Fruit fly (Drosophila melanogaster): ENCODE results near the gene CG7565.

Gene CG7565

DNA sequence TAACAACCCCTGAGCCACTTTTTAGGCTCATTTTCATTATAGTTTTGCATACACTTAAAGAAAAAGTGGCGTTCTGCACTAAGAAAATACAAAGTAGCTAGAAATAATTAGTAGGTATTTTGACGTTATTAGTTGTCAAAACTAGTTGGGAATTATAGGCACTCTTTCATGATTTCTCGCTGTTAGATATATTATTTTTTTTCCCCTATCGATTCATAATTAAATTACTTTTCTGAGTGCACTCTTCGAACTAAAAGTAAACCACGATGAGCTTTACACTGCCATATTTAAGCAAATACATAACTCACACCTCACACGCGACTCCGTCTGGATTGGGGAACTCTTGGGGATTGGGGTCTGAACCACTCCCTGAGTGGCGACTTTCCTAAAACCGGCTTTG lies 18.9 kb downstream of the CG7565 start (continued):
- TF ChIP-seq pan (optimal IDR thresholded peaks at IDR 0.05) (no peak), dmrt93B (GFP tag; optimal IDR thresholded peaks at IDR 0.05) (peak; percentile 34), HLH106 (tag; optimal IDR thresholded peaks at IDR 0.05) (peak; percentile 62), br (GFP tag; optimal IDR thresholded peaks at IDR 0.05) (peak; percentile 29), rgr (GFP tag; optimal IDR thresholded peaks at IDR 0.05) (peak; percentile 62), Hr83 (GFP tag; optimal IDR thresholded peaks at IDR 0.05; ENCODE audit: poor library complexity, severe bottlenecking) (no peak), Mio (GFP tag; optimal IDR thresholded peaks at IDR 0.05) (no peak), dl (GFP tag; optimal IDR thresholded peaks at IDR 0.05; ENCODE audit: insufficient read depth in 1 of 2, partially characterized antibody in 2 of 2) (no peak), CG32264 (GFP tag; optimal IDR thresholded peaks at IDR 0.05) (no peak), Vsx2 (GFP tag; optimal IDR thresholded peaks at IDR 0.05; ENCODE audit: partially characterized antibody) (no peak)

DNA sequence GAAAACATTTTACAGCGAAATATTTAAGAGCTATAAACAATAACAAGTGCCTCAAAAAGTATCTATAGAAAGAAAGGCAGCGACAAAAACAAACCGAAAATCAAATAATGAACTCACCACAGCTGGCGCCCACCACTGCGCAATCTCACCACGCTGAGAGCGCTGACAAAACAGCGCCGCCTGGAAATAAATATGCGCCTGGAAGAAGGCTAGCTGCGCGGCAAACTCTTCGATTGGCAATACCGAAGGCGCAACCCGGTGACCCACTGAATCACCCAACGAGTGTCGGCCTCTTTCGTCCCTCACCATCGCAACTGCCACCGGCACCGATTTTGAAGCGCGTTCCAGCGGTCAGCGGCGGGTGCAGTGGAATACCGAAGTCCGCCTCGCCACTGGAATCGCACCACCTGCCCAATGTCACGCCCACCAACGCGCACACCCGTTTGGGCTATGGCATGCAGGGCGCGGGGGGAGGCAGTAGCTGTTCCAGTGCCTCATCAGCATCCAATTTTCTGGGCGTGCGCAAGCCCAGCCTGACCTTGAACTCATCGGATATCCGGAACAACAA lies 19.8 kb downstream of the CG7565 start:
- TF ChIP-seq dsf (GFP tag; optimal IDR thresholded peaks at IDR 0.05; ENCODE audit: borderline replicate concordance) (no peak), N (GFP tag; optimal IDR thresholded peaks at IDR 0.05) (peak; percentile 53), fru (GFP tag; optimal IDR thresholded peaks at IDR 0.05) (no peak), Abd-B (GFP tag; optimal IDR thresholded peaks at IDR 0.05) (peak; percentile 57), Myc (optimal IDR thresholded peaks at IDR 0.05) (peak; percentile 81)

DNA sequence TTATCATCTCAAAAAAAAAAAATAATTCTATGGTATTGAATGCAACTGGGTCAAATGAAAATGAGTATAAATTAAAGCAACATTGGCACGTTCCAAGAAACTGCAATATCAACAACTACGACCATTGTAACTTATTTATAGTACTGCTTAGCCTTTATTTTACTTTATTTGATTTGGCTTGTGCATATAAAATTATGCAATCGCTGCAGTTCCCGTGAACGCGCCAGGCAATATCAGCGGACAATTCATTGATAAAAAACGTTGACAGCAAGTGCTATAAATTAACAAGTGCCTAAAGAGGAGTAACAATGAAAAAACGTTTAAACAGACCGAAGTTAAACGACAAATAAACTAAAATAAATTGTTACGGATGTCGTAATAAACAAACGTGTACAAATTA lies 20.4 kb downstream of the CG7565 start:
- TF ChIP-seq ey (GFP tag; optimal IDR thresholded peaks at IDR 0.05): no peak
- TF ChIP-seq rgr (GFP tag; optimal IDR thresholded peaks at IDR 0.05): no peak
- no peak for TF ChIP-seq sv (GFP tag; optimal IDR thresholded peaks at IDR 0.05)
- TF ChIP-seq jim (GFP tag; optimal IDR thresholded peaks at IDR 0.05): no peak
- TF ChIP-seq CG32264 (GFP tag; optimal IDR thresholded peaks at IDR 0.05): no peak
- TF ChIP-seq fru (GFP tag; optimal IDR thresholded peaks at IDR 0.05): no peak
- no peak for TF ChIP-seq psq (GFP tag; optimal IDR thresholded peaks at IDR 0.05)
- TF ChIP-seq HLH106 (tag; optimal IDR thresholded peaks at IDR 0.05): no peak
- TF ChIP-seq usp (GFP tag; optimal IDR thresholded peaks at IDR 0.05): no peak
- no peak for TF ChIP-seq foxo (GFP tag; optimal IDR thresholded peaks at IDR 0.05)
- no peak for TF ChIP-seq Abd-B (GFP tag; optimal IDR thresholded peaks at IDR 0.05)
- TF ChIP-seq OdsH (GFP tag; optimal IDR thresholded peaks at IDR 0.05): no peak
- TF ChIP-seq Dif (GFP tag; optimal IDR thresholded peaks at IDR 0.05; ENCODE audit: partially characterized antibody): no peak
- TF ChIP-seq N (GFP tag; optimal IDR thresholded peaks at IDR 0.05): no peak
- no peak for TF ChIP-seq woc (GFP tag; optimal IDR thresholded peaks at IDR 0.05)
- no peak for TF ChIP-seq Dfd (GFP tag; optimal IDR thresholded peaks at IDR 0.05)
- TF ChIP-seq CrebA (GFP tag; optimal IDR thresholded peaks at IDR 0.05; ENCODE audit: borderline replicate concordance): no peak
- no peak for TF ChIP-seq GATAd (GFP tag; optimal IDR thresholded peaks at IDR 0.05)
- no peak for TF ChIP-seq Rel (GFP tag; optimal IDR thresholded peaks at IDR 0.05)
- no peak for TF ChIP-seq Rel (tag; optimal IDR thresholded peaks at IDR 0.05)

DNA sequence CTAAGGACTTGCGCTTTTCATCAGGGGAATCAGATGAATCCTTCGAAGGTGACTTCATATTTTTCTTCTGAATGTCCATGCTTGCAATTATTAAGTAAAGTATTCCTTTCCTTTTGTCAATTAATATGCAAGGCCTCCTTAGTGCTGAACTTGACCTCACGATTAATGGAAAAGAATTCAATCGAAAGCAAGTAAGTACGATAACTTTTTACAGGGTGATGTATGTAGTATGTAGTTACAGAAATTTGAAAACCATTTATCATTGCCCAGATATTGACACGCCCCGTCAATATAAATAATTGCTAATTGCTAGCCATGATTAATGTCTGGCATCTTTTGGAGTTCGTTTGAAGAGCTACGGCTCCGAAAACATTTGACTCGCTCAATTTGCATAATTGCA lies 21.7 kb downstream of the CG7565 start, which contains the start of gene CG42591:
Gene CG42591, minus strand, starts transcription at position 101 of the 400 bp plus-strand sequence.
- TF ChIP-seq N (GFP tag; optimal IDR thresholded peaks at IDR 0.05) (no peak), sage (GFP tag; optimal IDR thresholded peaks at IDR 0.05) (no peak), dl (GFP tag; optimal IDR thresholded peaks at IDR 0.05; ENCODE audit: insufficient read depth in 1 of 2, partially characterized antibody in 2 of 2) (no peak), OdsH (GFP tag; optimal IDR thresholded peaks at IDR 0.05) (no peak), Dif (GFP tag; optimal IDR thresholded peaks at IDR 0.05; ENCODE audit: partially characterized antibody) (no peak), Dfd (GFP tag; optimal IDR thresholded peaks at IDR 0.05) (no peak), GATAd (GFP tag; optimal IDR thresholded peaks at IDR 0.05) (no peak), dmrt93B (GFP tag; optimal IDR thresholded peaks at IDR 0.05) (no peak), Rel (GFP tag; optimal IDR thresholded peaks at IDR 0.05) (no peak), Rel (tag; optimal IDR thresholded peaks at IDR 0.05) (no peak), br (GFP tag; optimal IDR thresholded peaks at IDR 0.05) (no peak), dsf (GFP tag; optimal IDR thresholded peaks at IDR 0.05; ENCODE audit: borderline replicate concordance) (no peak), h (GFP tag; optimal IDR thresholded peaks at IDR 0.05) (no peak), Vsx2 (GFP tag; optimal IDR thresholded peaks at IDR 0.05; ENCODE audit: partially characterized antibody) (no peak), Myc (optimal IDR thresholded peaks at IDR 0.05) (no peak), pan (optimal IDR thresholded peaks at IDR 0.05) (no peak), psq (GFP tag; optimal IDR thresholded peaks at IDR 0.05) (no peak), usp (GFP tag; optimal IDR thresholded peaks at IDR 0.05) (no peak), HLH106 (tag; optimal IDR thresholded peaks at IDR 0.05) (no peak), fru (GFP tag; optimal IDR thresholded peaks at IDR 0.05) (no peak)

Data from whole organism, wandering third instar larva.